Fruit fly (Drosophila melanogaster): ENCODE results near the gene Uba5.

Uba5 gene

DNA sequence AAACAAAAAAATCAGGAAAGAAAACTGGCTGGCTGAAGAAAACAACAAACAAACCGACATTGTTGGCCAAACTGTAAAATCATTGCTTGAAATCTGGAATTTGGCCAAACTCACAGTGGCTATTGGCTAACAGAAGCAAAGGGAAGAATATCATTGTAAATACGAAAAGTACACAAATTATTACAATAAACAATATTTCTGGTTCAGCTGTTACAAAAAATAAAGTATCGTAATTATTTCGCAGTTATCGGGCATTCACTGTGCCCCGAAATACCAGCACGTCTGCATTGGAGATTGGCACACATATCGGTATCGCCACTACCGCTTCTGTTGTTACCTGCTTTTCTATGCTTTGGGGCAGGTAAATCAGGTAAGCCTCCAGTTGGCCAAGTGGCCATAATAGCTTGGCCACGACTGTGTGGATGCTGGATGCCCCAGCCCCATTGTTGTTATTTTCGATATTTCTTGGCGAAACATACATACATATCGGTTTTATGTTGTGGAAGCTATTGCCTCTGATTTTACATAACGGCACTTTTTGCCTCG, 32.2 kb upstream of the Uba5 start:
- TF ChIP-seq CG9705 (GFP tag; optimal IDR thresholded peaks at IDR 0.05) (no peak), HLH106 (tag; optimal IDR thresholded peaks at IDR 0.05) (peak; percentile 29), h (GFP tag; optimal IDR thresholded peaks at IDR 0.05) (peak; percentile 65), Hnf4 (GFP tag; optimal IDR thresholded peaks at IDR 0.05) (peak; percentile 61), br (GFP tag; optimal IDR thresholded peaks at IDR 0.05) (peak; percentile 26), Hr83 (GFP tag; optimal IDR thresholded peaks at IDR 0.05; ENCODE audit: poor library complexity, severe bottlenecking) (no peak), Myc (optimal IDR thresholded peaks at IDR 0.05) (no peak), ey (GFP tag; optimal IDR thresholded peaks at IDR 0.05) (peak; percentile 32), Dif (GFP tag; optimal IDR thresholded peaks at IDR 0.05; ENCODE audit: partially characterized antibody) (no peak), lola (GFP tag; optimal IDR thresholded peaks at IDR 0.05) (no peak), CG32264 (GFP tag; optimal IDR thresholded peaks at IDR 0.05) (no peak), Mio (GFP tag; optimal IDR thresholded peaks at IDR 0.05) (no peak), dmrt93B (GFP tag; optimal IDR thresholded peaks at IDR 0.05) (peak; percentile 4), OdsH (GFP tag; optimal IDR thresholded peaks at IDR 0.05) (peak; percentile 8), foxo (GFP tag; optimal IDR thresholded peaks at IDR 0.05) (peak in 1 of 2 experiments; percentile 47), fru (GFP tag; optimal IDR thresholded peaks at IDR 0.05) (peak; percentile 11), woc (GFP tag; optimal IDR thresholded peaks at IDR 0.05) (no peak), rgr (GFP tag; optimal IDR thresholded peaks at IDR 0.05) (peak; percentile 49), Rel (GFP tag; optimal IDR thresholded peaks at IDR 0.05) (no peak), Rel (tag; optimal IDR thresholded peaks at IDR 0.05) (no peak), Jra (GFP tag; optimal IDR thresholded peaks at IDR 0.05) (no peak)

DNA sequence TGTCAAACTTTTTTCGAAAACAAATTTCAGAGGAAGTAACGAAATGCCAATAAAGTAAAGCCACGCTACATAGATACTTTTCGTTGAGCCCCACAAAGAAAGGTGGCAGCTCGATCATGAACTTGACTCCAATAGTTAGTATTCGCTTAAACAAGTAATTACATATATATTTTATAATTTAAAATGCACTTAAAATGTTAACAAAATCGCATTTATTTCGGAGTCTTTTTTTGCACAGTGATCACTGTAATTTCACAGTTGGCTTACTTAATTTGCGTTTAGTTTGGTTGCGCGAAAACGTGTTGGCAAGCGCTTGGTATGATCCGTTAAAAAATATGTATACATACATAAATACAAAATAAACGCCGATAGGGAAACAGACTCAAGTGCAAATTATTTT, 31.7 kb upstream of the Uba5 start:
- no peak for TF ChIP-seq Myc (optimal IDR thresholded peaks at IDR 0.05)
- no peak for TF ChIP-seq Abd-B (GFP tag; optimal IDR thresholded peaks at IDR 0.05)
- no peak for TF ChIP-seq rgr (GFP tag; optimal IDR thresholded peaks at IDR 0.05)
- TF ChIP-seq tai (GFP tag; optimal IDR thresholded peaks at IDR 0.05) = no peak
- TF ChIP-seq woc (GFP tag; optimal IDR thresholded peaks at IDR 0.05) = no peak
- TF ChIP-seq br (GFP tag; optimal IDR thresholded peaks at IDR 0.05) = no peak
- TF ChIP-seq CG9705 (GFP tag; optimal IDR thresholded peaks at IDR 0.05) = no peak
- no peak for TF ChIP-seq h (GFP tag; optimal IDR thresholded peaks at IDR 0.05)
- no peak for TF ChIP-seq psq (GFP tag; optimal IDR thresholded peaks at IDR 0.05)
- no peak for TF ChIP-seq Hnf4 (GFP tag; optimal IDR thresholded peaks at IDR 0.05)
- TF ChIP-seq Mio (GFP tag; optimal IDR thresholded peaks at IDR 0.05) = no peak

DNA sequence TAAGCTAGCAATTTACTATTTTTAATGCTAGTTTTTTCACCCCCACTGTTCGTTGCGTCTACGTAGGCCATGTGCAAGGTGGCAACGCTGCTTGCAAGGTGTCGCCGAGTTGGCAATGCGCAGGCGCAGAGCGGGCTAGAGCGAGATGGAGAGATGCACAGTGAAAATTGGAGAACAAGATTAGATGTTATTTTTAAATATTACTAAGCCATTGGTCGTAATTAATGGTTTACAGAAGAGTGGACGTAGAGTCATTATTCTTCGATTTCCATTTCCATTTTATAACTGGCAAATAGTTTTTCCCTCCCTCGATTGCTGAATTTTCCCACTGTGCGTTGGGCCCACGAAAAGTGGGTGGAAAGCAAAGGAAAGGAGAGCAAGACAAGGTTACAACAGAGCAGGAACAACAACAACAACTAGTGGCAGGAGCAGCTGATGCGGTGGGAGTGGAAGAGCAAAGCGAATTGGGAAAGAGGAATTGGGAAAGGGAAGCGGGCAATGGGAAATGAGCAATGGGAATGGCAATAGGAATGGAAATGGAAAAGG, 30.4 kb upstream of the Uba5 start:
- TF ChIP-seq foxo (GFP tag; optimal IDR thresholded peaks at IDR 0.05) = peak in 1 of 2 experiments; percentile 79
- TF ChIP-seq HLH106 (tag; optimal IDR thresholded peaks at IDR 0.05) = peak; percentile 52
- TF ChIP-seq psq (GFP tag; optimal IDR thresholded peaks at IDR 0.05) = peak; percentile 77
- no peak for TF ChIP-seq dsf (GFP tag; optimal IDR thresholded peaks at IDR 0.05; ENCODE audit: borderline replicate concordance)
- TF ChIP-seq Mio (GFP tag; optimal IDR thresholded peaks at IDR 0.05) = no peak
- TF ChIP-seq usp (GFP tag; optimal IDR thresholded peaks at IDR 0.05) = no peak
- no peak for TF ChIP-seq jim (GFP tag; optimal IDR thresholded peaks at IDR 0.05)
- TF ChIP-seq Abd-B (GFP tag; optimal IDR thresholded peaks at IDR 0.05) = no peak
- TF ChIP-seq br (GFP tag; optimal IDR thresholded peaks at IDR 0.05) = peak; percentile 44
- no peak for TF ChIP-seq tai (GFP tag; optimal IDR thresholded peaks at IDR 0.05)
- peak; percentile 69 for TF ChIP-seq ey (GFP tag; optimal IDR thresholded peaks at IDR 0.05)
- TF ChIP-seq Jra (GFP tag; optimal IDR thresholded peaks at IDR 0.05) = no peak
- no peak for TF ChIP-seq CG9705 (GFP tag; optimal IDR thresholded peaks at IDR 0.05)
- TF ChIP-seq Hnf4 (GFP tag; optimal IDR thresholded peaks at IDR 0.05) = peak; percentile 60
- TF ChIP-seq GATAd (GFP tag; optimal IDR thresholded peaks at IDR 0.05) = no peak
- no peak for TF ChIP-seq pan (optimal IDR thresholded peaks at IDR 0.05)
- peak; percentile 4 for TF ChIP-seq sv (GFP tag; optimal IDR thresholded peaks at IDR 0.05)
- TF ChIP-seq Vsx2 (GFP tag; optimal IDR thresholded peaks at IDR 0.05; ENCODE audit: partially characterized antibody) = no peak
- TF ChIP-seq CG32264 (GFP tag; optimal IDR thresholded peaks at IDR 0.05) = peak; percentile 7
- no peak for TF ChIP-seq sage (GFP tag; optimal IDR thresholded peaks at IDR 0.05)
- no peak for TF ChIP-seq dl (GFP tag; optimal IDR thresholded peaks at IDR 0.05; ENCODE audit: insufficient read depth in 1 of 2, partially characterized antibody in 2 of 2)
- TF ChIP-seq fru (GFP tag; optimal IDR thresholded peaks at IDR 0.05) = peak; percentile 83
- no peak for TF ChIP-seq Dif (GFP tag; optimal IDR thresholded peaks at IDR 0.05; ENCODE audit: partially characterized antibody)
- peak; percentile 78 for TF ChIP-seq rgr (GFP tag; optimal IDR thresholded peaks at IDR 0.05)
- no peak for TF ChIP-seq CrebA (GFP tag; optimal IDR thresholded peaks at IDR 0.05; ENCODE audit: borderline replicate concordance)
- TF ChIP-seq N (GFP tag; optimal IDR thresholded peaks at IDR 0.05) = no peak
- TF ChIP-seq woc (GFP tag; optimal IDR thresholded peaks at IDR 0.05) = peak; percentile 65
- peak; percentile 57 for TF ChIP-seq OdsH (GFP tag; optimal IDR thresholded peaks at IDR 0.05)
- no peak for TF ChIP-seq lola (GFP tag; optimal IDR thresholded peaks at IDR 0.05)
- TF ChIP-seq dmrt93B (GFP tag; optimal IDR thresholded peaks at IDR 0.05) = no peak
- TF ChIP-seq Sp1 (GFP tag; optimal IDR thresholded peaks at IDR 0.05) = peak; percentile 21
- no peak for TF ChIP-seq Hr78 (GFP tag; optimal IDR thresholded peaks at IDR 0.05)
- no peak for TF ChIP-seq Rel (GFP tag; optimal IDR thresholded peaks at IDR 0.05)
- no peak for TF ChIP-seq Rel (tag; optimal IDR thresholded peaks at IDR 0.05)
- TF ChIP-seq h (GFP tag; optimal IDR thresholded peaks at IDR 0.05) = peak; percentile 78
- TF ChIP-seq Dfd (GFP tag; optimal IDR thresholded peaks at IDR 0.05) = no peak
- no peak for TF ChIP-seq brk (GFP tag; optimal IDR thresholded peaks at IDR 0.05)
- TF ChIP-seq Hr83 (GFP tag; optimal IDR thresholded peaks at IDR 0.05; ENCODE audit: poor library complexity, severe bottlenecking) = no peak
- no peak for TF ChIP-seq Myc (optimal IDR thresholded peaks at IDR 0.05)
